Worm (Caenorhabditis elegans) whole organism, young adult: ENCODE measurements around the gene spo-11.

Source experiments
- B0019.2 ChIP-seq: fragments of 200-800 bp; sonication (Bioruptor generic); conservative IDR thresholded peaks from 2 replicates; pipeline ENCODE4 v1.3.6; 2022; ENCODE audit warnings: missing genetic modification reagents, missing genetic modification characterization, missing compliant biosample characterization
- B0336.3 ChIP-seq: fragments of 200-800 bp; sonication (Bioruptor generic); IDR thresholded peaks from 2 replicates; pipeline ENCODE4 v1.3.6; 2022; ENCODE audit warnings: missing genetic modification characterization, missing compliant biosample characterization
- F10E7.11 ChIP-seq: sonication (generic microtip); optimal IDR thresholded peaks from 2 replicates; lab custom pipeline; 2017; ENCODE audit warnings: mild to moderate bottlenecking, missing genetic modification characterization, moderate library complexity, missing compliant biosample characterization
- F39B2.1 ChIP-seq: fragments of 200-800 bp; sonication (Bioruptor generic); IDR thresholded peaks from 2 replicates; pipeline ENCODE4 v1.3.6; 2022; ENCODE audit warnings: missing genetic modification reagents, missing genetic modification characterization, missing compliant biosample characterization
- F49E8.2 ChIP-seq: sonication (generic microtip); optimal IDR thresholded peaks from 3 replicates; lab custom pipeline; 2017; ENCODE audit warnings: missing genetic modification characterization, mild to moderate bottlenecking, missing compliant biosample characterization, antibody characterized with exemption, moderate library complexity; ENCODE audit not compliant: insufficient read depth
- K12H6.12 ChIP-seq: fragments of 200-800 bp; sonication (Bioruptor generic); optimal IDR thresholded peaks from 2 replicates; lab custom pipeline; 2018; ENCODE audit warnings: mild to moderate bottlenecking, missing genetic modification characterization, missing compliant biosample characterization
- Y53G8AR.9 ChIP-seq: fragments of 200-800 bp; sonication (Bioruptor generic); conservative IDR thresholded peaks from 2 replicates; pipeline ENCODE4 v1.3.6; 2022; ENCODE audit warnings: missing genetic modification reagents, missing genetic modification characterization, missing compliant biosample characterization
- Y56A3A.18 ChIP-seq: fragments of 200-800 bp; sonication (Bioruptor generic); IDR thresholded peaks from 2 replicates; pipeline ENCODE4 v1.3.6; 2022; ENCODE audit warnings: missing genetic modification reagents, missing genetic modification characterization, missing compliant biosample characterization
- athp-1 ChIP-seq: sonication (generic microtip); optimal IDR thresholded peaks from 2 replicates; lab custom pipeline; 2017; ENCODE audit warnings: mild to moderate bottlenecking, missing genetic modification characterization, missing compliant biosample characterization
- cebp-2 ChIP-seq: fragments of 200-800 bp; sonication (Bioruptor generic); IDR thresholded peaks from 2 replicates; pipeline ENCODE4 v1.3.6; 2022; ENCODE audit warnings: missing genetic modification characterization, missing compliant biosample characterization
- ceh-27 ChIP-seq: fragments of 200-800 bp; sonication (Bioruptor generic); optimal IDR thresholded peaks from 2 replicates; lab custom pipeline; 2018; ENCODE audit warnings: mild to moderate bottlenecking, missing genetic modification characterization, moderate library complexity, missing compliant biosample characterization
- chd-7 ChIP-seq: sonication (generic microtip); optimal IDR thresholded peaks from 2 replicates; lab custom pipeline; 2016; ENCODE audit warnings: mild to moderate bottlenecking, missing genetic modification characterization, moderate library complexity, missing compliant biosample characterization
- die-1 ChIP-seq: sonication (generic microtip); optimal IDR thresholded peaks from 2 replicates; lab custom pipeline; 2016; ENCODE audit warnings: missing genotype, mild to moderate bottlenecking, missing genetic modification characterization, missing compliant biosample characterization
- efl-1 ChIP-seq: fragments of 150-350 bp; optimal IDR thresholded peaks from 2 replicates; lab custom pipeline; 2014; ENCODE audit warnings: missing biosample characterization, missing genetic modification reagents, missing genetic modification characterization
- ekl-4 ChIP-seq: fragments of 200-800 bp; sonication (Bioruptor generic); IDR thresholded peaks from 2 replicates; pipeline ENCODE4 v1.3.6; 2022; ENCODE audit warnings: missing genetic modification reagents, missing genetic modification characterization, missing compliant biosample characterization
- gei-17 ChIP-seq: fragments of 200-800 bp; sonication (Bioruptor generic); optimal IDR thresholded peaks from 2 replicates; lab custom pipeline; 2018; ENCODE audit warnings: mild to moderate bottlenecking, missing genetic modification characterization, missing compliant biosample characterization
- him-1 ChIP-seq: sonication (generic microtip); optimal IDR thresholded peaks from 2 replicates; lab custom pipeline; 2016; ENCODE audit warnings: missing genotype, missing genetic modification reagents, missing genetic modification characterization, missing compliant biosample characterization
- hmg-1.2 ChIP-seq: fragments of 200-800 bp; sonication (Bioruptor generic); IDR thresholded peaks from 2 replicates; pipeline ENCODE4 v1.3.6; 2022; ENCODE audit warnings: missing genetic modification reagents, missing genetic modification characterization, missing compliant biosample characterization
- hrde-1 ChIP-seq: sonication (generic microtip); optimal IDR thresholded peaks from 2 replicates; lab custom pipeline; 2016; ENCODE audit warnings: missing genetic modification characterization, mild to moderate bottlenecking, missing compliant biosample characterization, moderate library complexity, missing genotype, missing genetic modification reagents, borderline replicate concordance
- hsf-1 ChIP-seq: fragments of 200-800 bp; sonication (Bioruptor generic); IDR thresholded peaks from 2 replicates; pipeline ENCODE4 v1.3.6; 2022; ENCODE audit warnings: missing genetic modification reagents, missing genetic modification characterization, missing compliant biosample characterization
- let-526 ChIP-seq: fragments of 200-800 bp; sonication (Bioruptor generic); IDR thresholded peaks from 2 replicates; pipeline ENCODE4 v1.3.6; 2022; ENCODE audit warnings: missing genetic modification reagents, missing genetic modification characterization, missing compliant biosample characterization
- let-607 ChIP-seq, 2 experiments: fragments of 200-800 bp in 1 of 2; sonication (Bioruptor generic) in 1 of 2; sonication (generic microtip) in 1 of 2; optimal IDR thresholded peaks; 2 replicates each; lab custom pipeline; 2016 to 2018; ENCODE audit warnings: mild to moderate bottlenecking in 2 of 2, missing compliant biosample characterization in 2 of 2, missing genetic modification characterization in 2 of 2, moderate library complexity in 2 of 2, missing genotype in 1 of 2
- lin-35 ChIP-seq, 3 experiments: fragments of 150-350 bp in 2 of 3; sonication (generic microtip) in 1 of 3; optimal IDR thresholded peaks; 2 replicates each; lab custom pipeline; 2014 to 2018; ENCODE audit warnings: missing biosample characterization in 3 of 3, missing genetic modification characterization in 3 of 3, missing genetic modification reagents in 3 of 3
- lin-40 ChIP-seq: sonication (generic microtip); optimal IDR thresholded peaks from 2 replicates; lab custom pipeline; 2016; ENCODE audit warnings: missing genetic modification characterization, mild to moderate bottlenecking, missing compliant biosample characterization, missing genotype, missing genetic modification reagents
- lsl-1 ChIP-seq: fragments of 200-800 bp; sonication (Bioruptor generic); optimal IDR thresholded peaks from 2 replicates; lab custom pipeline; 2018; ENCODE audit warnings: mild to moderate bottlenecking, missing genetic modification characterization, moderate library complexity, missing compliant biosample characterization
- madf-3 ChIP-seq: fragments of 200-800 bp; sonication (Bioruptor generic); IDR thresholded peaks from 2 replicates; pipeline ENCODE4 v1.3.6; 2022; ENCODE audit warnings: missing genetic modification reagents, missing genetic modification characterization, missing compliant biosample characterization
- madf-8 ChIP-seq: fragments of 200-800 bp; sonication (Bioruptor generic); conservative IDR thresholded peaks from 2 replicates; pipeline ENCODE4 v1.3.6; 2022; ENCODE audit warnings: missing genetic modification reagents, missing genetic modification characterization, missing compliant biosample characterization
- mes-4 ChIP-seq: sonication (generic microtip); optimal IDR thresholded peaks from 2 replicates; lab custom pipeline; 2016; ENCODE audit warnings: missing genotype, missing genetic modification characterization, missing compliant biosample characterization
- mxl-1 ChIP-seq: sonication (generic microtip); optimal IDR thresholded peaks from 2 replicates; lab custom pipeline; 2016; ENCODE audit warnings: missing genetic modification characterization, missing compliant biosample characterization
- nfyb-1 ChIP-seq: fragments of 200-800 bp; sonication (Bioruptor generic); IDR thresholded peaks from 2 replicates; pipeline ENCODE4 v1.3.6; 2022; ENCODE audit warnings: missing genetic modification reagents, missing genetic modification characterization, missing compliant biosample characterization
- nhr-90 ChIP-seq: sonication (generic microtip); optimal IDR thresholded peaks from 2 replicates; lab custom pipeline; 2016; ENCODE audit warnings: missing genotype, mild to moderate bottlenecking, missing genetic modification characterization, missing compliant biosample characterization
- pbrm-1 ChIP-seq: fragments of 200-800 bp; sonication (Bioruptor generic); IDR thresholded peaks from 2 replicates; pipeline ENCODE4 v1.3.6; 2022; ENCODE audit warnings: missing genetic modification reagents, missing genetic modification characterization, missing compliant biosample characterization
- pha-4 ChIP-seq: fragments of 150-350 bp; sonication (generic microtip); optimal IDR thresholded peaks from 2 replicates; lab custom pipeline; 2014; ENCODE audit warnings: missing biosample characterization, missing genetic modification reagents, missing genetic modification characterization
- rec-8 ChIP-seq, 2 experiments: sonication (generic microtip); optimal IDR thresholded peaks; 2 replicates each; lab custom pipeline; 2016; ENCODE audit warnings: mild to moderate bottlenecking in 2 of 2, missing genetic modification characterization in 2 of 2, missing genetic modification reagents in 2 of 2, missing genotype in 2 of 2, missing biosample characterization in 1 of 2, missing compliant biosample characterization in 1 of 2, moderate library complexity in 1 of 2
- sea-2 ChIP-seq: fragments of 200-800 bp; sonication (Bioruptor generic); IDR thresholded peaks from 2 replicates; pipeline ENCODE4 v1.3.6; 2022; ENCODE audit warnings: missing genetic modification characterization, missing compliant biosample characterization
- snpc-3.4 ChIP-seq: sonication (generic microtip); optimal IDR thresholded peaks from 2 replicates; lab custom pipeline; 2017; ENCODE audit warnings: missing genetic modification characterization, mild to moderate bottlenecking, missing compliant biosample characterization, antibody characterized with exemption, moderate library complexity, missing genotype, missing genetic modification reagents
- snpc-4 ChIP-seq, 5 experiments: fragments of 150-350 bp in 1 of 5; sonication (generic microtip) in 4 of 5; optimal IDR thresholded peaks; 2 replicates each; lab custom pipeline; 2014 to 2018; ENCODE audit warnings: missing genetic modification characterization in 5 of 5, missing biosample characterization in 3 of 5, antibody characterized with exemption in 2 of 5, mild to moderate bottlenecking in 2 of 5, missing compliant biosample characterization in 2 of 5, missing genotype in 2 of 5, moderate library complexity in 2 of 5, missing genetic modification reagents in 1 of 5
- somi-1 ChIP-seq: fragments of 200-800 bp; sonication (Bioruptor generic); optimal IDR thresholded peaks from 2 replicates; lab custom pipeline; 2018; ENCODE audit warnings: mild to moderate bottlenecking, missing genetic modification characterization, missing compliant biosample characterization
- tbp1 ChIP-seq: fragments of 200-800 bp; sonication (Bioruptor generic); optimal IDR thresholded peaks from 2 replicates; lab custom pipeline; 2018; ENCODE audit warnings: mild to moderate bottlenecking, missing genetic modification characterization, missing compliant biosample characterization
- xnd-1 ChIP-seq: sonication (generic microtip); optimal IDR thresholded peaks from 2 replicates; lab custom pipeline; 2016; ENCODE audit warnings: missing genotype, missing genetic modification reagents, missing genetic modification characterization, missing compliant biosample characterization
- zim-3 ChIP-seq: sonication (generic microtip); optimal IDR thresholded peaks from 2 replicates; lab custom pipeline; 2017; ENCODE audit warnings: mild to moderate bottlenecking, missing genetic modification characterization, moderate library complexity, missing compliant biosample characterization
- ztf-22 ChIP-seq: fragments of 200-800 bp; sonication (Bioruptor generic); optimal IDR thresholded peaks from 2 replicates; lab custom pipeline; 2018; ENCODE audit warnings: mild to moderate bottlenecking, missing genetic modification characterization, moderate library complexity, missing compliant biosample characterization

The spo-11 gene

DNA sequence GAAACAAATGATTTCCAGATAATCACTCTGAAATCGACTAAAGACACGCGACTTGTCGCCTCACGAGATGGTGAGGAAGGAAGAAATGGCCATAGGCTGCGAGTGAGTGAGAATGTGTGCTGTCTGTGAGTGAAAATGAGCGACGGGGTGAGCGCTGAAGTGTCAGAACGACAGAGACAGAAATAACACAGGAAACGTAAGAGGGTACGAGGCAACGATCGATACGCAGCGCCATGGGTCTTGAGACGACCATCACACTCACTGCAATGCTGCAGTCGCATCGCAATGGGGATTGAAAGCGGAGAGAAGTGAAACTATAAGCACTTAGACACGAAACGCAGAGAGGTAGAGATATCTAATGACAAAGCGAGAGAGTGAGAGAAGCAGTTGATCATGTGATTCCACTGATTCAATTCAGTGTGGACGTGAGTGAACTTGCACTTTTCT is 41.9 kb downstream of the spo-11 start (continued):
- TF ChIP-seq sea-2 (GFP tag; lab: Robert Waterston, UW) (no peak), lsl-1 (no peak), ceh-27 (GFP tag; lab: Kevin White, UChicago) (peak; percentile 90), hsf-1 (GFP tag; lab: Robert Waterston, UW) (0 out of 2 replicates have a peak, but pooled peaks have one; percentile 6), efl-1 (GFP tag; lab: Kevin White, UChicago) (no peak), let-526 (0 out of 2 replicates have a peak, but pooled peaks have one; percentile 60), F49E8.2 (tag; lab: Kevin White, UChicago) (no peak), K12H6.12 (tag; lab: Kevin White, UChicago) (peak; percentile 90), snpc-3.4 (tag; lab: Kevin White, UChicago) (no peak), mxl-1 (tag; lab: Kevin White, UChicago) (no peak)
- TF ChIP-seq, all 124 proteins: peak for 69

DNA sequence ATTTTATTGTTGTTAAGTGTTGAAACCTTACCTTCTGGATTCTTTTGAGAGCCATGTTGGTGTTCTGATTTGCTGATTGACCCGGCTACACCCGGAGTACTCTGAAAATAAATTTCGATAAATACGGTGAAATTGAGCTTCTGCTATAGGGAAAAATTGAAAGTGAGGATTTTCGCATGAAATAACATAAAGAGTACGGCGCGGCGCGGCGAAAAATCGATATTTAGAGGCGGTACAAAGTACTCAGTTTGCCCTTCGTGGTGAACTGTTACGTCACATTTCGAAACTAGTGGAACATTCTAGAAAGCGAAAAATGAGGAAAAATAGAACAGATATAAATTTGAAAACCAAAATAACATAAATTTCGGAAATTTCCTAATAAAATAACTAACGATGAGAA is 42.5 kb downstream of the spo-11 start, which contains the start of gene let-70:
Gene let-70 (minus strand): TSS at position 101 of the 400 bp plus-strand sequence.
- TF ChIP-seq mes-4 = no peak
- TF ChIP-seq cebp-2 (GFP tag; lab: Robert Waterston, UW) = 0 out of 2 replicates have a peak, but pooled peaks have one; percentile 20

ce11 chrIV:11080823-11081285 is 43.8 kb downstream of the spo-11 start, which contains the start of gene atg-7:
Gene atg-7 (minus strand): TSS chrIV:11081055.
- TF ChIP-seq B0336.3 (peak; percentile 72), rec-8 (tag; optimal IDR thresholded peaks at IDR 0.05; lab: Kevin White, UChicago) (peak in 1 of 2 experiments; percentile 8), lin-40 (peak; percentile 14), ekl-4 (GFP tag; lab: Robert Waterston, UW) (peak; percentile 78), F10E7.11 (tag; lab: Kevin White, UChicago) (peak; percentile 60), somi-1 (GFP tag; lab: Kevin White, UChicago) (peak; percentile 12), F39B2.1 (GFP tag; lab: Robert Waterston, UW) (no peak), nfyb-1 (peak; percentile 63; the same call in 1 of the 2 replicates), chd-7 (peak; percentile 43), tbp1 (no peak), Y53G8AR.9 (GFP tag; lab: Robert Waterston, UW) (peak; percentile 40; the same call in 1 of the 2 replicates), Y56A3A.18 (0 out of 2 replicates have a peak, but pooled peaks have one; percentile 18), athp-1 (peak; percentile 35), hmg-1.2 (GFP tag; lab: Robert Waterston, UW) (peak; percentile 34; the same call in 1 of the 2 replicates), hsf-1 (GFP tag; lab: Robert Waterston, UW) (0 out of 2 replicates have a peak, but pooled peaks have one; percentile 58), hrde-1 (tag; lab: Kevin White, UChicago) (peak; percentile 74), pha-4 (no peak), ztf-22 (peak; percentile 35), zim-3 (tag; lab: Kevin White, UChicago) (no peak), let-607 (tag; optimal IDR thresholded peaks at IDR 0.05; lab: Kevin White, UChicago) (peak in 1 of 2 experiments; percentile 31), madf-3 (GFP tag; lab: Robert Waterston, UW) (no peak), snpc-4 (GFP tag; optimal IDR thresholded peaks at IDR 0.05; lab: Kevin White, UChicago) (no peak), snpc-4 (tag; optimal IDR thresholded peaks at IDR 0.05; lab: Kevin White, UChicago) (peak in 2 of 4 experiments; percentile 37 to 41), xnd-1 (tag; lab: Kevin White, UChicago) (peak; percentile 28), F49E8.2 (tag; lab: Kevin White, UChicago) (peak; percentile 80), lin-35 (GFP tag; optimal IDR thresholded peaks at IDR 0.05; lab: Kevin White, UChicago) (peak in 1 of 3 experiments; percentile 13), B0019.2 (GFP tag; lab: Robert Waterston, UW) (no peak), madf-8 (GFP tag; lab: Robert Waterston, UW) (no peak), nhr-90 (tag; lab: Kevin White, UChicago) (peak; percentile 7), him-1 (tag; lab: Kevin White, UChicago) (peak; percentile 8), die-1 (tag; lab: Kevin White, UChicago) (peak; percentile 20), gei-17 (GFP tag; lab: Kevin White, UChicago) (peak; percentile 4), pbrm-1 (no peak)
